Worm (Caenorhabditis elegans) whole organism, L3 larva: ENCODE measurements around the gene F35C11.4.
A peak's percentile ranks its signal among the peaks of the same experiment; 100 is the strongest.

Experiments used
- R02D3.7 ChIP-seq: fragments of 150-350 bp; optimal IDR thresholded peaks from 2 replicates; lab custom pipeline; 2014; ENCODE audit warnings: missing biosample characterization, missing genetic modification characterization
- ZK546.5 ChIP-seq: sonication (generic microtip); optimal IDR thresholded peaks from 2 replicates; lab custom pipeline; 2017; ENCODE audit warnings: missing biosample characterization, missing genetic modification characterization
- aly-2 ChIP-seq: fragments of 150-350 bp; optimal IDR thresholded peaks from 2 replicates; lab custom pipeline; 2014; ENCODE audit warnings: missing biosample characterization, missing genetic modification characterization
- ceh-16 ChIP-seq: sonication (generic microtip); optimal IDR thresholded peaks from 2 replicates; lab custom pipeline; 2017; ENCODE audit warnings: missing biosample characterization, missing genetic modification characterization
- ceh-28 ChIP-seq: fragments of 150-350 bp; optimal IDR thresholded peaks from 2 replicates; lab custom pipeline; 2014; ENCODE audit warnings: missing biosample characterization, missing genetic modification reagents, missing genetic modification characterization
- ceh-82 ChIP-seq: fragments of 150-350 bp; optimal IDR thresholded peaks from 2 replicates; lab custom pipeline; 2014; ENCODE audit warnings: missing biosample characterization, missing genetic modification characterization
- ceh-9 ChIP-seq: sonication (generic microtip); optimal IDR thresholded peaks from 2 replicates; lab custom pipeline; 2018; ENCODE audit warnings: missing biosample characterization, missing genetic modification characterization
- daf-12 ChIP-seq: fragments of 150-350 bp; optimal IDR thresholded peaks from 2 replicates; lab custom pipeline; 2014; ENCODE audit warnings: missing biosample characterization, missing genetic modification reagents, missing genetic modification characterization
- egl-27 ChIP-seq: sonication (generic microtip); optimal IDR thresholded peaks from 4 replicates; lab custom pipeline; 2017; ENCODE audit warnings: missing biosample characterization, missing genetic modification reagents, missing genetic modification characterization
- egl-5 ChIP-seq: fragments of 150-350 bp; optimal IDR thresholded peaks from 2 replicates; lab custom pipeline; 2017; ENCODE audit warnings: missing biosample characterization, missing genetic modification reagents, missing genetic modification characterization, inconsistent platforms
- elt-1 ChIP-seq: fragments of 150-350 bp; optimal IDR thresholded peaks from 2 replicates; lab custom pipeline; 2014; ENCODE audit warnings: missing biosample characterization, missing genetic modification characterization
- elt-2 ChIP-seq: sonication (generic microtip); optimal IDR thresholded peaks from 2 replicates; lab custom pipeline; 2016; ENCODE audit warnings: missing genetic modification reagents, mild to moderate bottlenecking, missing genetic modification characterization, missing compliant biosample characterization
- elt-3 ChIP-seq, 3 experiments: fragments of 150-350 bp in 1 of 3; sonication (generic microtip) in 2 of 3; optimal IDR thresholded peaks; 2 replicates in 2 of 3; 4 replicates in 1 of 3; lab custom pipeline; 2014 to 2017; ENCODE audit warnings: missing biosample characterization in 3 of 3, missing genetic modification characterization in 3 of 3
- eor-1 ChIP-seq, 2 experiments: fragments of 150-350 bp; optimal IDR thresholded peaks; 2 replicates each; lab custom pipeline; 2014 to 2018; ENCODE audit warnings: missing biosample characterization in 2 of 2, missing genetic modification characterization in 2 of 2
- fkh-10 ChIP-seq: sonication (generic microtip); optimal IDR thresholded peaks from 2 replicates; lab custom pipeline; 2017; ENCODE audit warnings: missing biosample characterization, missing genetic modification reagents, missing genetic modification characterization
- fkh-2 ChIP-seq: fragments of 150-350 bp; optimal IDR thresholded peaks from 2 replicates; lab custom pipeline; 2014; ENCODE audit warnings: missing biosample characterization, missing genetic modification reagents, missing genetic modification characterization
- fos-1 ChIP-seq: fragments of 150-350 bp; optimal IDR thresholded peaks from 2 replicates; lab custom pipeline; 2014; ENCODE audit warnings: missing biosample characterization, missing genetic modification characterization
- hmg-11 ChIP-seq: sonication (generic microtip); optimal IDR thresholded peaks from 2 replicates; lab custom pipeline; 2016; ENCODE audit warnings: missing genetic modification characterization, missing compliant biosample characterization
- jun-1 ChIP-seq: fragments of 150-350 bp; optimal IDR thresholded peaks from 2 replicates; lab custom pipeline; 2014; ENCODE audit warnings: missing biosample characterization, missing genetic modification reagents, missing genetic modification characterization
- lin-15B ChIP-seq: fragments of 150-350 bp; optimal IDR thresholded peaks from 2 replicates; lab custom pipeline; 2014; ENCODE audit warnings: missing biosample characterization, missing genetic modification characterization
- lin-39 ChIP-seq: fragments of 150-350 bp; optimal IDR thresholded peaks from 2 replicates; lab custom pipeline; 2018; ENCODE audit warnings: missing biosample characterization, missing genetic modification reagents, missing genetic modification characterization
- lsy-12 ChIP-seq: sonication (generic microtip); optimal IDR thresholded peaks from 2 replicates; lab custom pipeline; 2016; ENCODE audit warnings: mild to moderate bottlenecking, missing genetic modification characterization, missing compliant biosample characterization
- mdl-1 ChIP-seq: fragments of 150-350 bp; optimal IDR thresholded peaks from 2 replicates; lab custom pipeline; 2014; ENCODE audit warnings: missing biosample characterization, missing genetic modification characterization
- mml-1 ChIP-seq: fragments of 150-350 bp; sonication (generic microtip); optimal IDR thresholded peaks from 3 replicates; lab custom pipeline; 2014; ENCODE audit warnings: missing biosample characterization, missing genetic modification characterization
- nfya-1 ChIP-seq: sonication (generic microtip); optimal IDR thresholded peaks from 2 replicates; lab custom pipeline; 2017; ENCODE audit warnings: missing genetic modification characterization, mild to moderate bottlenecking, missing compliant biosample characterization, antibody characterized with exemption, moderate library complexity; ENCODE audit not compliant: insufficient read depth
- nhr-11 ChIP-seq: fragments of 150-350 bp; optimal IDR thresholded peaks from 2 replicates; lab custom pipeline; 2014; ENCODE audit warnings: missing biosample characterization, missing genetic modification characterization
- nhr-12 ChIP-seq: fragments of 150-350 bp; optimal IDR thresholded peaks from 2 replicates; lab custom pipeline; 2014; ENCODE audit warnings: missing biosample characterization, missing genetic modification characterization
- nhr-23 ChIP-seq: fragments of 150-350 bp; optimal IDR thresholded peaks from 2 replicates; lab custom pipeline; 2014; ENCODE audit warnings: missing biosample characterization, missing genetic modification reagents, missing genetic modification characterization
- nhr-25 ChIP-seq: sonication (generic microtip); optimal IDR thresholded peaks from 2 replicates; lab custom pipeline; 2017; ENCODE audit warnings: missing biosample characterization, missing genetic modification characterization
- nhr-28 ChIP-seq: fragments of 150-350 bp; optimal IDR thresholded peaks from 2 replicates; lab custom pipeline; 2014; ENCODE audit warnings: missing biosample characterization, missing genetic modification characterization
- nhr-43 ChIP-seq: sonication (generic microtip); optimal IDR thresholded peaks from 2 replicates; lab custom pipeline; 2016; ENCODE audit warnings: mild to moderate bottlenecking, missing genetic modification characterization, missing compliant biosample characterization; ENCODE audit not compliant: poor library complexity, severe bottlenecking
- nhr-67 ChIP-seq: fragments of 150-350 bp; optimal IDR thresholded peaks from 2 replicates; lab custom pipeline; 2014; ENCODE audit warnings: missing biosample characterization, missing genetic modification characterization
- nhr-76 ChIP-seq: fragments of 150-350 bp; sonication (generic microtip); optimal IDR thresholded peaks from 5 replicates; lab custom pipeline; 2014; ENCODE audit warnings: missing biosample characterization, missing genetic modification characterization
- nhr-77 ChIP-seq: fragments of 150-350 bp; optimal IDR thresholded peaks from 2 replicates; lab custom pipeline; 2014; ENCODE audit warnings: missing biosample characterization, missing genetic modification characterization
- pha-4 ChIP-seq: fragments of 150-350 bp; optimal IDR thresholded peaks from 2 replicates; lab custom pipeline; 2014; ENCODE audit warnings: missing biosample characterization, missing genetic modification reagents, missing genetic modification characterization
- pqm-1 ChIP-seq: fragments of 150-350 bp; optimal IDR thresholded peaks from 2 replicates; lab custom pipeline; 2017; ENCODE audit warnings: missing biosample characterization, missing genetic modification characterization, inconsistent platforms
- sea-2 ChIP-seq: fragments of 150-350 bp; sonication (generic microtip); optimal IDR thresholded peaks from 4 replicates; lab custom pipeline; 2014; ENCODE audit warnings: missing biosample characterization, missing genetic modification reagents, missing genetic modification characterization
- skn-1 ChIP-seq: fragments of 150-350 bp; optimal IDR thresholded peaks from 2 replicates; lab custom pipeline; 2014; ENCODE audit warnings: missing biosample characterization, missing genetic modification characterization
- snpc-4 ChIP-seq: fragments of 150-350 bp; optimal IDR thresholded peaks from 2 replicates; lab custom pipeline; 2014; ENCODE audit warnings: missing biosample characterization, missing genetic modification characterization
- tbx-2 ChIP-seq: sonication (generic microtip); optimal IDR thresholded peaks from 2 replicates; lab custom pipeline; 2016; ENCODE audit warnings: mild to moderate bottlenecking, missing genetic modification characterization, missing compliant biosample characterization
- unc-62 ChIP-seq: fragments of 150-350 bp; sonication (generic microtip); optimal IDR thresholded peaks from 4 replicates; lab custom pipeline; 2014; ENCODE audit warnings: missing biosample characterization, missing genetic modification reagents, missing genetic modification characterization
- zag-1 ChIP-seq: fragments of 150-350 bp; optimal IDR thresholded peaks from 2 replicates; lab custom pipeline; 2014; ENCODE audit warnings: missing biosample characterization, missing genetic modification characterization
- ztf-4 ChIP-seq: fragments of 150-350 bp; optimal IDR thresholded peaks from 2 replicates; lab custom pipeline; 2014; ENCODE audit warnings: missing biosample characterization, missing genetic modification characterization

The F35C11.4 gene

ce11 chrII:8209476-8209875 lies 39.3 kb upstream of the F35C11.4 start, which contains the start of gene M110.8:
M110.8 (minus strand) TSS chrII:8209576.
- no peak for TF ChIP-seq nhr-11
- TF ChIP-seq sea-2 (GFP tag; lab: Kevin White, UChicago) = no peak
- TF ChIP-seq egl-5 (tag; lab: Kevin White, UChicago) = no peak
- no peak for TF ChIP-seq egl-27 (tag; lab: Kevin White, UChicago)
- TF ChIP-seq ceh-9 (tag; lab: Kevin White, UChicago) = no peak
- TF ChIP-seq ceh-16 = no peak
- TF ChIP-seq nhr-77 = no peak
- TF ChIP-seq nhr-67 (tag; lab: Kevin White, UChicago) = no peak
- no peak for TF ChIP-seq unc-62 (GFP tag; lab: Kevin White, UChicago)
- no peak for TF ChIP-seq nhr-23 (tag; lab: Kevin White, UChicago)
- TF ChIP-seq snpc-4 (tag; lab: Kevin White, UChicago) = no peak
- no peak for TF ChIP-seq fkh-10 (GFP tag; lab: Kevin White, UChicago)
- TF ChIP-seq mml-1 (tag; lab: Kevin White, UChicago) = no peak
- no peak for TF ChIP-seq zag-1
- TF ChIP-seq nhr-12 (tag; lab: Kevin White, UChicago) = no peak
- TF ChIP-seq aly-2 (tag; lab: Kevin White, UChicago) = no peak
- no peak for TF ChIP-seq fos-1
- TF ChIP-seq elt-3 (tag; optimal IDR thresholded peaks at IDR 0.05; lab: Kevin White, UChicago) = no peak

DNA sequence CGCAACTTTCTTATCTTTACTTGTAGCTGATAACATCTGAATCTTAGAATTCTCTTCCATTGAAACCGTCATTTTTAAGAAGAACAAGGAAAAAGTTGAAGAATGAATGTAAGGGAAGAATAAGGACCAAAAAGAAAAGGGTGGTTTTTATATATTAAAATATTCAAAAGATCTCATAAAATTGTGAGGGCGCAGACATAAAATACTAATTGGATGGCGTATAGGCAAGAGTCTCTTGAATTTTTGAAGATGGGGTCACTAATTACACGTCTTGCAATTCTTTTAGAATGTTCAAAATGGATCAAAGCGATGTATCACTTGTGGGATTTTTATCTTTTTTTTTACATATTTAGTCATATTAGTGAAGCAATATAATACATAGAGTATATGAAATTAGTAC lies 36.1 kb upstream of the F35C11.4 start, which contains the start of gene twk-3:
TSS of gene twk-3 (minus strand) at position 101 of the 400 bp plus-strand sequence.
- TF ChIP-seq nhr-43 (no peak), jun-1 (tag; lab: Kevin White, UChicago) (no peak), egl-5 (tag; lab: Kevin White, UChicago) (no peak), nhr-11 (no peak), ceh-9 (tag; lab: Kevin White, UChicago) (no peak), ceh-16 (no peak), egl-27 (tag; lab: Kevin White, UChicago) (no peak), mml-1 (tag; lab: Kevin White, UChicago) (no peak), ceh-82 (tag; lab: Kevin White, UChicago) (no peak), ztf-4 (no peak), ceh-28 (tag; lab: Kevin White, UChicago) (no peak), nhr-23 (tag; lab: Kevin White, UChicago) (no peak), snpc-4 (tag; lab: Kevin White, UChicago) (no peak), eor-1 (tag; optimal IDR thresholded peaks at IDR 0.05; lab: Kevin White, UChicago) (no peak), nhr-28 (no peak), nhr-67 (tag; lab: Kevin White, UChicago) (no peak), fos-1 (no peak), nfya-1 (tag; lab: Kevin White, UChicago) (no peak), hmg-11 (tag; lab: Kevin White, UChicago) (no peak)

ce11 chrII:8214367-8214766 lies 34.4 kb upstream of the F35C11.4 start, which contains the start of gene M110.10:
M110.10 (minus strand) TSS chrII:8214467.
- TF ChIP-seq pha-4 (tag; lab: Kevin White, UChicago) = peak; percentile 7
- no peak for TF ChIP-seq ZK546.5

ce11 chrII:8216433-8216832 lies 32.4 kb upstream of the F35C11.4 start, which contains the start of gene M110.3:
M110.3 (minus strand) TSS chrII:8216616.
- no peak for TF ChIP-seq fkh-10 (GFP tag; lab: Kevin White, UChicago)
- TF ChIP-seq elt-2 (tag; lab: Kevin White, UChicago) = peak; percentile 14
- TF ChIP-seq fkh-2 (tag; lab: Kevin White, UChicago) = no peak
- TF ChIP-seq R02D3.7 (tag; lab: Kevin White, UChicago) = peak; percentile 93
- no peak for TF ChIP-seq ztf-4
- no peak for TF ChIP-seq mdl-1 (tag; lab: Kevin White, UChicago)
- peak; percentile 50 for TF ChIP-seq snpc-4 (tag; lab: Kevin White, UChicago)
- TF ChIP-seq egl-5 (tag; lab: Kevin White, UChicago) = peak; percentile 67
- no peak for TF ChIP-seq nhr-12 (tag; lab: Kevin White, UChicago)
- TF ChIP-seq nhr-67 (tag; lab: Kevin White, UChicago) = no peak
- no peak for TF ChIP-seq zag-1
- TF ChIP-seq pha-4 (tag; lab: Kevin White, UChicago) = peak; percentile 80
- no peak for TF ChIP-seq daf-12
- no peak for TF ChIP-seq fos-1
- no peak for TF ChIP-seq nhr-25 (tag; lab: Kevin White, UChicago)
- no peak for TF ChIP-seq eor-1 (tag; optimal IDR thresholded peaks at IDR 0.05; lab: Kevin White, UChicago)
- no peak for TF ChIP-seq nhr-77
- no peak for TF ChIP-seq nhr-11
- TF ChIP-seq ceh-82 (tag; lab: Kevin White, UChicago) = no peak
- TF ChIP-seq ceh-9 (tag; lab: Kevin White, UChicago) = no peak
- TF ChIP-seq lin-15B = peak; percentile 65
- TF ChIP-seq ceh-16 = no peak
- peak; percentile 71 for TF ChIP-seq hmg-11 (tag; lab: Kevin White, UChicago)
- TF ChIP-seq nfya-1 (tag; lab: Kevin White, UChicago) = peak; percentile 76
- TF ChIP-seq nhr-28 = no peak
- peak; percentile 69 for TF ChIP-seq ceh-28 (tag; lab: Kevin White, UChicago)
- TF ChIP-seq unc-62 (GFP tag; lab: Kevin White, UChicago) = no peak
- TF ChIP-seq tbx-2 (tag; lab: Kevin White, UChicago) = no peak
- peak; percentile 70 for TF ChIP-seq lin-39
- TF ChIP-seq pqm-1 = no peak
- TF ChIP-seq egl-27 (tag; lab: Kevin White, UChicago) = no peak
- TF ChIP-seq skn-1 (tag; lab: Kevin White, UChicago) = no peak
- TF ChIP-seq mml-1 (tag; lab: Kevin White, UChicago) = no peak
- peak; percentile 73 for TF ChIP-seq nhr-23 (tag; lab: Kevin White, UChicago)
- TF ChIP-seq nhr-76 (tag; lab: Kevin White, UChicago) = no peak
- TF ChIP-seq elt-1 (tag; lab: Kevin White, UChicago) = no peak
- TF ChIP-seq lsy-12 = no peak
